Fruit fly (Drosophila melanogaster) whole organism, embryonic: ENCODE data around the gene Gpdh3.

ENCODE experiments used
- Adf1 ChIP-seq: fragments of 200-800 bp; sonication (Bioruptor generic); IDR thresholded peaks from 2 replicates; pipeline ENCODE4 v1.3.6; 2022; ENCODE audit warnings: missing biosample characterization, missing genetic modification characterization
- Bteb2 ChIP-seq: fragments of 200-800 bp; sonication (Bioruptor generic); optimal IDR thresholded peaks from 2 replicates; lab custom pipeline; 2016; ENCODE audit warnings: missing biosample characterization, missing genetic modification characterization
- CG12104 ChIP-seq: fragments of 200-800 bp; sonication (Bioruptor generic); optimal IDR thresholded peaks from 3 replicates; lab custom pipeline; 2016; ENCODE audit warnings: missing biosample characterization, missing genetic modification characterization
- CG12219 ChIP-seq: fragments of 200-800 bp; sonication (Bioruptor generic); optimal IDR thresholded peaks from 3 replicates; lab custom pipeline; 2018; ENCODE audit warnings: missing biosample characterization, mild to moderate bottlenecking, missing genetic modification characterization
- CG13123 ChIP-seq: fragments of 200-800 bp; sonication (Bioruptor generic); optimal IDR thresholded peaks from 2 replicates; lab custom pipeline; 2016; ENCODE audit warnings: missing biosample characterization, missing genetic modification characterization
- CG14965 ChIP-seq: fragments of 200-800 bp; sonication (Bioruptor generic); optimal IDR thresholded peaks from 2 replicates; lab custom pipeline; 2016; ENCODE audit warnings: missing biosample characterization, missing genetic modification characterization, borderline replicate concordance
- CG15696 ChIP-seq: fragments of 200-800 bp; sonication (Bioruptor generic); optimal IDR thresholded peaks from 2 replicates; lab custom pipeline; 2019; ENCODE audit warnings: missing biosample characterization, mild to moderate bottlenecking, missing genetic modification characterization, moderate library complexity
- CG2678 ChIP-seq: fragments of 200-800 bp; sonication (Bioruptor generic); optimal IDR thresholded peaks from 3 replicates; lab custom pipeline; 2019; ENCODE audit warnings: missing biosample characterization, mild to moderate bottlenecking, missing genetic modification characterization, moderate library complexity
- CG43689 ChIP-seq: fragments of 200-800 bp; sonication (Bioruptor generic); IDR thresholded peaks from 2 replicates; pipeline ENCODE4 v1.3.6; 2022; ENCODE audit warnings: missing biosample characterization, missing genetic modification characterization
- CG4707 ChIP-seq: fragments of 200-800 bp; sonication (Bioruptor generic); optimal IDR thresholded peaks from 2 replicates; lab custom pipeline; 2018; ENCODE audit warnings: missing biosample characterization, mild to moderate bottlenecking, missing genetic modification characterization, moderate library complexity
- CG6654 ChIP-seq: fragments of 200-800 bp; sonication (Bioruptor generic); optimal IDR thresholded peaks from 2 replicates; lab custom pipeline; 2017; ENCODE audit warnings: missing biosample characterization, mild to moderate bottlenecking, missing genetic modification characterization
- Chrac-16 ChIP-seq: fragments of 200-800 bp; sonication (Bioruptor generic); optimal IDR thresholded peaks from 3 replicates; lab custom pipeline; 2016; ENCODE audit warnings: missing biosample characterization, missing genetic modification characterization
- D ChIP-seq, 2 experiments: fragments of 200-800 bp in 1 of 2; fragments of >200 bp in 1 of 2; sonication (Bioruptor generic) in 1 of 2; optimal IDR thresholded peaks; 2 replicates in 1 of 2; 3 replicates in 1 of 2; lab custom pipeline; 2017; ENCODE audit warnings: mild to moderate bottlenecking in 1 of 2, missing biosample characterization in 1 of 2, missing genetic modification characterization in 1 of 2, missing genetic modification reagents in 1 of 2
- Dfd ChIP-seq, 2 experiments: fragments of >200 bp; optimal IDR thresholded peaks; 2 replicates each; lab custom pipeline; 2017; ENCODE audit warnings: missing biosample characterization in 2 of 2, missing genetic modification characterization in 2 of 2
- Dp ChIP-seq: fragments of 200-800 bp; sonication (Bioruptor generic); optimal IDR thresholded peaks from 2 replicates; lab custom pipeline; 2018; ENCODE audit warnings: missing biosample characterization, mild to moderate bottlenecking, missing genetic modification characterization, moderate library complexity
- Dref ChIP-seq: fragments of 200-800 bp; sonication (Bioruptor generic); IDR thresholded peaks from 2 replicates; pipeline ENCODE4 v1.3.6; 2022; ENCODE audit warnings: missing biosample characterization, missing genetic modification characterization
- ERR ChIP-seq: fragments of 200-800 bp; sonication (Bioruptor generic); optimal IDR thresholded peaks from 2 replicates; lab custom pipeline; 2016; ENCODE audit warnings: missing biosample characterization, missing genetic modification characterization
- Eip74EF ChIP-seq, 2 experiments: fragments of 200-800 bp in 1 of 2; fragments of >200 bp in 1 of 2; sonication (Bioruptor generic) in 1 of 2; optimal IDR thresholded peaks; 2 replicates each; lab custom pipeline; 2017 to 2019; ENCODE audit warnings: missing biosample characterization in 2 of 2, missing genetic modification characterization in 2 of 2, mild to moderate bottlenecking in 1 of 2, moderate library complexity in 1 of 2
- Ets65A ChIP-seq: fragments of 200-800 bp; sonication (Bioruptor generic); peaks from one replicate; lab custom pipeline; 2016; ENCODE audit warnings: missing biosample characterization, missing genetic modification characterization
- Hand ChIP-seq: fragments of 200-800 bp; sonication (Bioruptor generic); optimal IDR thresholded peaks from 2 replicates; lab custom pipeline; 2017; ENCODE audit warnings: mild to moderate bottlenecking, missing biosample characterization, missing genetic modification reagents, missing genetic modification characterization
- Lhr ChIP-seq: fragments of 200-800 bp; sonication (Bioruptor generic); optimal IDR thresholded peaks from 3 replicates; lab custom pipeline; 2017; ENCODE audit warnings: mild to moderate bottlenecking, missing biosample characterization, missing genetic modification reagents, missing genetic modification characterization
- Mrtf ChIP-seq: fragments of 200-800 bp; sonication (Bioruptor generic); IDR thresholded peaks from 3 replicates; pipeline ENCODE4 v1.3.6; 2022; ENCODE audit warnings: missing biosample characterization, missing genetic modification characterization
- TFAM ChIP-seq: fragments of 200-800 bp; sonication (Bioruptor generic); optimal IDR thresholded peaks from 2 replicates; lab custom pipeline; 2017; ENCODE audit warnings: missing biosample characterization, missing genetic modification characterization, inconsistent platforms
- Usf ChIP-seq: fragments of 200-800 bp; sonication (Bioruptor generic); optimal IDR thresholded peaks from 2 replicates; lab custom pipeline; 2017; ENCODE audit warnings: missing genotype, missing biosample characterization, missing genetic modification characterization
- amos ChIP-seq: fragments of 200-800 bp; sonication (Bioruptor generic); IDR thresholded peaks from 2 replicates; pipeline ENCODE4 v1.3.6; 2022; ENCODE audit warnings: missing biosample characterization, missing genetic modification characterization; ENCODE audit not compliant: partially characterized antibody
- cad ChIP-seq: fragments of >200 bp; optimal IDR thresholded peaks from 2 replicates; lab custom pipeline; 2017; ENCODE audit warnings: missing biosample characterization, missing genetic modification characterization
- dimm ChIP-seq: fragments of 200-800 bp; sonication (Bioruptor generic); IDR thresholded peaks from 2 replicates; pipeline ENCODE4 v1.3.6; 2022; ENCODE audit warnings: missing biosample characterization, missing genetic modification characterization
- disco-r ChIP-seq: fragments of 200-800 bp; sonication (Bioruptor generic); optimal IDR thresholded peaks from 2 replicates; lab custom pipeline; 2016; ENCODE audit warnings: missing biosample characterization, missing genetic modification characterization
- eve ChIP-seq, 2 experiments: fragments of >200 bp; optimal IDR thresholded peaks; 2 replicates each; lab custom pipeline; 2017; ENCODE audit warnings: missing biosample characterization in 2 of 2, missing genetic modification characterization in 2 of 2
- ftz-f1 ChIP-seq: fragments of 200-800 bp; sonication (Bioruptor generic); optimal IDR thresholded peaks from 2 replicates; lab custom pipeline; 2016; ENCODE audit warnings: missing biosample characterization, missing genetic modification characterization
- gcm ChIP-seq: fragments of 200-800 bp; sonication (Bioruptor generic); optimal IDR thresholded peaks from 2 replicates; lab custom pipeline; 2019; ENCODE audit warnings: missing biosample characterization, mild to moderate bottlenecking, missing genetic modification characterization, moderate library complexity
- gsb-n ChIP-seq: fragments of 200-800 bp; sonication (Bioruptor generic); optimal IDR thresholded peaks from 3 replicates; lab custom pipeline; 2018; ENCODE audit warnings: missing biosample characterization, mild to moderate bottlenecking, missing genetic modification characterization
- jing ChIP-seq: fragments of 200-800 bp; sonication (Bioruptor generic); optimal IDR thresholded peaks from 2 replicates; lab custom pipeline; 2018; ENCODE audit warnings: missing biosample characterization, mild to moderate bottlenecking, missing genetic modification characterization
- otp ChIP-seq: fragments of 200-800 bp; sonication (Bioruptor generic); IDR thresholded peaks from 3 replicates; pipeline ENCODE4, ENCODE4 v1.3.6; 2022; ENCODE audit warnings: missing biosample characterization, missing genetic modification characterization
- run ChIP-seq: fragments of 200-800 bp; sonication (Bioruptor generic); optimal IDR thresholded peaks from 3 replicates; lab custom pipeline; 2018; ENCODE audit warnings: missing biosample characterization, mild to moderate bottlenecking, missing genetic modification characterization
- ssp ChIP-seq: fragments of 200-800 bp; sonication (Bioruptor generic); IDR thresholded peaks from 2 replicates; pipeline ENCODE4 v1.3.6; 2022; ENCODE audit warnings: missing biosample characterization, missing genetic modification characterization
- tap ChIP-seq: fragments of 200-800 bp; optimal IDR thresholded peaks from 3 replicates; lab custom pipeline; 2019; ENCODE audit warnings: missing biosample characterization, mild to moderate bottlenecking, missing genetic modification characterization, moderate library complexity

The Gpdh3 gene

DNA sequence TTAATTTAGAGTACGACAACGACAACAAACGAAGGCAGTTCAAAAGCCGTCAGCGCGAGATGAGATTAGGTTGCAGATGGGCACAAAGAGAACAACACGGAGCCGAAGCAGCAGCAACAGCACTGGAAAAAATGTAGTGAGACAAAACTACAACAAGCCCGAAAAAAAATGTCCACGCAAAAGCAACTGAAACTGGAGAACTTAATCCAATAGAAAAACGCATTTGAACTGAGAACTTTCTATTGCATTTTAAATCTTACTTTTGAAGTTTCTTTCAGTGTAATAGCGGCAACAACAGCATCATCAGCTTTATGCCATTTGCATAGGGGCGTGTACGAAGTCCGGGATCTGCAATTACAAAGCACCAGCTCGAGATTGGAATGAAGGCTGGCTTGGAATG lies 42.3 kb upstream of the Gpdh3 start (continued):
- TF ChIP-seq CG2678 (tag; lab: Kevin White, UChicago): peak; percentile 29

dm6 chr3R:22340207-22340606 lies 41.6 kb upstream of the Gpdh3 start, which contains the start of gene CG5388:
CG5388 (minus strand) TSS chr3R:22340307.
- TF ChIP-seq CG13123 (GFP tag; lab: Kevin White, UChicago): no peak
- no peak for TF ChIP-seq D (optimal IDR thresholded peaks at IDR 0.05; lab: Kevin White, UChicago)
- no peak for TF ChIP-seq D (GFP tag; optimal IDR thresholded peaks at IDR 0.05; lab: Kevin White, UChicago)
- TF ChIP-seq CG12219 (GFP tag; lab: Kevin White, UChicago): no peak
- no peak for TF ChIP-seq Adf1
- no peak for TF ChIP-seq CG15696

- no peak for TF ChIP-seq gsb-n (tag; lab: Kevin White, UChicago)
- TF ChIP-seq tap (tag; lab: Kevin White, UChicago): no peak
- TF ChIP-seq Dfd (GFP tag; optimal IDR thresholded peaks at IDR 0.05; lab: Kevin White, UChicago): peak in 1 of 2 experiments; percentile 52
- TF ChIP-seq ERR (GFP tag; lab: Kevin White, UChicago): no peak
Measured at dm6 chr3R:22341652-22342051, 40.2 kb upstream of the Gpdh3 start.

DNA sequence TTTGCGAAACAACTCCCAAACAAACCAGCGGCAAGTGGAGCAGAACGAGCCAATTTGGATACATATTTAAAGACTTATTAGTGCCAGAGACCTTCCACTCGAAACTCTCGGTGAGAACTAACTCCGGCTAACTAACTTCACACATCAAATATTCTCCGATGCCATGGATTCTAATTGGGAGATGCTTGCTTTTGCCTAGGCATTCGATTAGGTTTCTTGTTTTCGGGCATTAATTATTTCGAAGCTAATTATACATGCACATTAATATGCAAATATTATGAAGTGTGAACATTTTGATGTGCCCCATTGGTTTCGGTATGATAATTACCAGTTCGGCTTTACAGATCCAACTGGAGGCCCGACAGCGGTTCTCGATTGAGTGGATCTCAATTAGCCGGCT lies 39.7 kb upstream of the Gpdh3 start, which contains the start of gene CG5386:
Gene CG5386, minus strand, starts transcription at position 101 of the 400 bp plus-strand sequence.
- TF ChIP-seq dimm: no peak
- no peak for TF ChIP-seq CG12104
- no peak for TF ChIP-seq otp
- no peak for TF ChIP-seq Eip74EF (GFP tag; optimal IDR thresholded peaks at IDR 0.05; lab: Kevin White, UChicago)
- no peak for TF ChIP-seq run
- TF ChIP-seq disco-r (GFP tag; lab: Kevin White, UChicago): no peak
- no peak for TF ChIP-seq Mrtf
- no peak for TF ChIP-seq eve (GFP tag; optimal IDR thresholded peaks at IDR 0.05; lab: Kevin White, UChicago)
- TF ChIP-seq ssp (GFP tag; lab: Robert Waterston, UW): no peak
- no peak for TF ChIP-seq Lhr (GFP tag; lab: Kevin White, UChicago)
- no peak for TF ChIP-seq jing (GFP tag; lab: Kevin White, UChicago)
- TF ChIP-seq Usf: no peak
- no peak for TF ChIP-seq gcm (GFP tag; lab: Kevin White, UChicago)
- TF ChIP-seq Hand (GFP tag; lab: Kevin White, UChicago): no peak
- no peak for TF ChIP-seq D (optimal IDR thresholded peaks at IDR 0.05; lab: Kevin White, UChicago)
- no peak for TF ChIP-seq D (GFP tag; optimal IDR thresholded peaks at IDR 0.05; lab: Kevin White, UChicago)
- TF ChIP-seq ftz-f1 (GFP tag; lab: Kevin White, UChicago): no peak
- no peak for TF ChIP-seq cad (GFP tag; lab: Kevin White, UChicago)

DNA sequence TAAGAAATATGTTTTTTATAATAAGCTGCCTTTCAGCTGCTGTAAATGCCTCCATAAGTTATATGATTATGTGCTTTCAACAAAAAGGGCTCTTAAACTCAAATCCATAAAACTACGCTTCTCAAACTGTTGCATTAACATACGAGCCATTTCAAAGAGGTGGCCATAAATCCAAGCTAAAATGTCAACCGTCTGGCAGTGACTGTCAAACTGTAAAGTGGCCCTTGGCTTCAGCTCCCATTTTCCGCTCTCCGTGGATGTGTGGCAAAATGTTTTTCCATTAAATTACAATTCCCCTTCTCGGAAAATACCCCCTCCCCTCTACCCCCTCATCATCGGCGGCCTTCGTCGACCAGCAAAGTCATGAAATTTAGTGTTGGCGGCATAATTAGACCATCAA lies 39.1 kb upstream of the Gpdh3 start:
- TF ChIP-seq CG14965 (GFP tag; lab: Kevin White, UChicago) (no peak), cad (GFP tag; lab: Kevin White, UChicago) (peak; percentile 59), Dp (GFP tag; lab: Kevin White, UChicago) (no peak), Bteb2 (GFP tag; lab: Kevin White, UChicago) (no peak), Chrac-16 (GFP tag; lab: Kevin White, UChicago) (no peak), CG6654 (GFP tag; lab: Kevin White, UChicago) (peak; percentile 88), CG43689 (no peak), CG4707 (no peak), Ets65A (GFP tag; lab: Kevin White, UChicago) (peak; percentile 33), amos (GFP tag; lab: Robert Waterston, UW) (no peak), Dref (no peak), TFAM (GFP tag; lab: Kevin White, UChicago) (no peak)
